Worm (Caenorhabditis elegans) whole organism, L4/young adult: ENCODE data around the gene Y110A2AR.1.

Experiments used
- W03F9.2 ChIP-seq: fragments of 150-350 bp; optimal IDR thresholded peaks from 2 replicates; lab custom pipeline; 2014; ENCODE audit warnings: missing biosample characterization, missing genetic modification characterization
- dao-5 ChIP-seq: sonication (generic microtip); optimal IDR thresholded peaks from 2 replicates; lab custom pipeline; 2016; ENCODE audit warnings: missing genotype, missing genetic modification characterization, moderate library complexity, missing compliant biosample characterization
- him-1 ChIP-seq: sonication (generic microtip); optimal IDR thresholded peaks from 2 replicates; lab custom pipeline; 2016; ENCODE audit warnings: missing genotype, missing genetic modification reagents, missing genetic modification characterization, missing compliant biosample characterization

ce11 chrII:2871816-2872215 lies 47.7 kb upstream of the Y110A2AR.1 start, which contains the start of gene Y110A2AL.10:
- TF ChIP-seq him-1 (tag; lab: Kevin White, UChicago) (no peak), dao-5 (no peak), W03F9.2 (tag; lab: Kevin White, UChicago) (no peak)
